Worm (Caenorhabditis elegans): Measurements from ENCODE around the gene exo-1.

The exo-1 gene

ce11 chrIII:13464493-13465362 lies 41.4 kb downstream of the exo-1 start, which contains the start of gene kel-3 (continued):
- peak; percentile 91 for TF ChIP-seq nhr-71 (tag; optimal IDR thresholded peaks at IDR 0.05)
- TF ChIP-seq nhr-77 (tag; optimal IDR thresholded peaks at IDR 0.05): peak; percentile 20
- peak; percentile 49 for TF ChIP-seq nhr-11 (tag; optimal IDR thresholded peaks at IDR 0.05)
- peak in 1 of 2 experiments; percentile 68 for TF ChIP-seq mdl-1 (tag; optimal IDR thresholded peaks at IDR 0.05)
- peak; percentile 68 for TF ChIP-seq jun-1 (tag; optimal IDR thresholded peaks at IDR 0.05)
- TF ChIP-seq unc-30 (tag; optimal IDR thresholded peaks at IDR 0.05): no peak
- no peak for TF ChIP-seq hlh-4 (tag; optimal IDR thresholded peaks at IDR 0.05)
- peak; percentile 71 for TF ChIP-seq ceh-88 (GFP tag; IDR thresholded peaks at IDR 0.05)
- TF ChIP-seq ztf-4 (tag; optimal IDR thresholded peaks at IDR 0.05): peak; percentile 72
- peak; percentile 60 for TF ChIP-seq nhr-47 (tag; optimal IDR thresholded peaks at IDR 0.05)
- TF ChIP-seq fos-1 (tag; optimal IDR thresholded peaks at IDR 0.05): peak; percentile 53
- TF ChIP-seq unc-130 (tag; optimal IDR thresholded peaks at IDR 0.05): peak; percentile 86
- peak; percentile 75 for TF ChIP-seq nhr-20 (tag; optimal IDR thresholded peaks at IDR 0.05)
- TF ChIP-seq lin-35 (GFP tag; optimal IDR thresholded peaks at IDR 0.05): peak; percentile 17 to 66
- TF ChIP-seq ceh-90 (tag; optimal IDR thresholded peaks at IDR 0.05): no peak
- TF ChIP-seq fkh-10 (GFP tag; optimal IDR thresholded peaks at IDR 0.05): no peak
- peak; percentile 97 for TF ChIP-seq aly-2 (tag; optimal IDR thresholded peaks at IDR 0.05)
- TF ChIP-seq skn-1 (tag; optimal IDR thresholded peaks at IDR 0.05): peak; percentile 26
- peak; percentile 39 for TF ChIP-seq lin-13 (GFP tag; optimal IDR thresholded peaks at IDR 0.05)
- TF ChIP-seq C16A3.4 (tag; optimal IDR thresholded peaks at IDR 0.05): peak; percentile 26
- peak; percentile 91 for TF ChIP-seq lin-14 (GFP tag; optimal IDR thresholded peaks at IDR 0.05)
- no peak for TF ChIP-seq snpc-4 (tag; optimal IDR thresholded peaks at IDR 0.05)
- TF ChIP-seq nhr-84 (tag; optimal IDR thresholded peaks at IDR 0.05): peak; percentile 56
- no peak for TF ChIP-seq ceh-8 (GFP tag; optimal IDR thresholded peaks at IDR 0.05)
- TF ChIP-seq unc-98 (GFP tag; IDR thresholded peaks at IDR 0.05): no peak
- peak; percentile 6 for TF ChIP-seq F16B12.6 (tag; optimal IDR thresholded peaks at IDR 0.05)
- TF ChIP-seq nhr-90 (tag; optimal IDR thresholded peaks at IDR 0.05; ENCODE audit: poor library complexity): peak; percentile 81
- TF ChIP-seq hpl-2 (GFP tag; optimal IDR thresholded peaks at IDR 0.05): peak; percentile 78
- peak; percentile 53 for TF ChIP-seq lir-3 (tag; optimal IDR thresholded peaks at IDR 0.05; ENCODE audit: poor library complexity)
- TF ChIP-seq pax-3 (tag; optimal IDR thresholded peaks at IDR 0.05): peak; percentile 76
- TF ChIP-seq swsn-7 (tag; optimal IDR thresholded peaks at IDR 0.05): peak; percentile 0
- TF ChIP-seq lin-39 (tag; optimal IDR thresholded peaks at IDR 0.05): peak; percentile 67
- TF ChIP-seq vab-15 (tag; optimal IDR thresholded peaks at IDR 0.05): no peak
- no peak for TF ChIP-seq C04F5.9 (tag; optimal IDR thresholded peaks at IDR 0.05)
- peak; percentile 82 for TF ChIP-seq nhr-85 (tag)
- TF ChIP-seq rnt-1 (tag; optimal IDR thresholded peaks at IDR 0.05): peak; percentile 83
- peak; percentile 82 for TF ChIP-seq tbx-2 (tag; optimal IDR thresholded peaks at IDR 0.05)
- TF ChIP-seq nhr-12 (tag; optimal IDR thresholded peaks at IDR 0.05): no peak
- TF ChIP-seq lin-15B (tag; optimal IDR thresholded peaks at IDR 0.05): no peak
- peak; percentile 4 for TF ChIP-seq hlh-17 (GFP tag; optimal IDR thresholded peaks at IDR 0.05; ENCODE audit: borderline replicate concordance)
- no peak for TF ChIP-seq nhr-237 (tag; optimal IDR thresholded peaks at IDR 0.05)
- TF ChIP-seq efl-3 (GFP tag; optimal IDR thresholded peaks at IDR 0.05): no peak
- peak; percentile 20; the same call in 1 of the 2 replicates for TF ChIP-seq grh-1 (GFP tag; IDR thresholded peaks at IDR 0.05)
- peak; percentile 54 for TF ChIP-seq mep-1 (tag; optimal IDR thresholded peaks at IDR 0.05)
- peak; percentile 21 for TF ChIP-seq C34B4.2 (tag; optimal IDR thresholded peaks at IDR 0.05)
- TF ChIP-seq dpl-1 (GFP tag; optimal IDR thresholded peaks at IDR 0.05): peak; percentile 36 to 68 (median 42)
- peak; percentile 66 for TF ChIP-seq elt-2 (tag; optimal IDR thresholded peaks at IDR 0.05)
- TF ChIP-seq sup-37 (GFP tag; optimal IDR thresholded peaks at IDR 0.05): peak; percentile 36
- no peak for TF ChIP-seq pqm-1 (tag; optimal IDR thresholded peaks at IDR 0.05)
- no peak for TF ChIP-seq sox-4 (tag; optimal IDR thresholded peaks at IDR 0.05)
- TF ChIP-seq nhr-19 (GFP tag; conservative IDR thresholded peaks at IDR 0.05): peak; percentile 85
